Worm (Caenorhabditis elegans): ENCODE results near the gene F17C11.6.

Gene F17C11.6

ce11 chrV:10937294-10937693, 17.6 kb upstream of the F17C11.6 start (continued):
- no peak for TF ChIP-seq zag-1 (tag; optimal IDR thresholded peaks at IDR 0.05)
- TF ChIP-seq nhr-20 (tag; optimal IDR thresholded peaks at IDR 0.05) = peak; percentile 70
- no peak for TF ChIP-seq egl-13 (tag; optimal IDR thresholded peaks at IDR 0.05)
- no peak for TF ChIP-seq mdl-1 (tag; optimal IDR thresholded peaks at IDR 0.05)
- TF ChIP-seq lin-14 (GFP tag; optimal IDR thresholded peaks at IDR 0.05) = peak; percentile 67
- TF ChIP-seq hpl-2 (GFP tag; optimal IDR thresholded peaks at IDR 0.05) = no peak
- no peak for TF ChIP-seq fkh-4 (tag; optimal IDR thresholded peaks at IDR 0.05; ENCODE audit: borderline replicate concordance)
- TF ChIP-seq nhr-90 (tag; optimal IDR thresholded peaks at IDR 0.05; ENCODE audit: poor library complexity) = no peak
- no peak for TF ChIP-seq aha-1 (tag; optimal IDR thresholded peaks at IDR 0.05)
- TF ChIP-seq tlp-1 (tag; optimal IDR thresholded peaks at IDR 0.05) = no peak
- peak; percentile 30 for TF ChIP-seq mep-1 (tag; optimal IDR thresholded peaks at IDR 0.05)
- no peak for TF ChIP-seq xbp-1 (tag; optimal IDR thresholded peaks at IDR 0.05)
- no peak for TF ChIP-seq aly-2 (tag; optimal IDR thresholded peaks at IDR 0.05)
- TF ChIP-seq swsn-7 (tag; optimal IDR thresholded peaks at IDR 0.05) = peak; percentile 30
- peak; percentile 17 for TF ChIP-seq irx-1 (tag; optimal IDR thresholded peaks at IDR 0.05)
- no peak for TF ChIP-seq ceh-82 (tag; optimal IDR thresholded peaks at IDR 0.05)
- no peak for TF ChIP-seq sox-4 (tag; optimal IDR thresholded peaks at IDR 0.05)
- no peak for TF ChIP-seq zip-4 (GFP tag; optimal IDR thresholded peaks at IDR 0.05)
- peak; percentile 63 for TF ChIP-seq nhr-11 (tag; optimal IDR thresholded peaks at IDR 0.05)
- TF ChIP-seq ceh-8 (GFP tag; optimal IDR thresholded peaks at IDR 0.05) = peak; percentile 44
- TF ChIP-seq fkh-10 (GFP tag; optimal IDR thresholded peaks at IDR 0.05) = peak; percentile 92
- TF ChIP-seq elt-3 (tag; optimal IDR thresholded peaks at IDR 0.05) = peak in 1 of 6 experiments; percentile 65
- peak; percentile 69 for TF ChIP-seq dsc-1 (tag; optimal IDR thresholded peaks at IDR 0.05)
- no peak for TF ChIP-seq efl-1 (optimal IDR thresholded peaks at IDR 0.05)
- peak in 1 of 2 experiments; percentile 62 for TF ChIP-seq efl-1 (GFP tag; optimal IDR thresholded peaks at IDR 0.05 in 1 of 2)
- TF ChIP-seq ztf-11 (tag; optimal IDR thresholded peaks at IDR 0.05) = no peak
- no peak for TF ChIP-seq ces-1 (GFP tag; optimal IDR thresholded peaks at IDR 0.05)
- peak; percentile 26 to 65 for TF ChIP-seq lsy-2 (tag; optimal IDR thresholded peaks at IDR 0.05)
- TF ChIP-seq ceh-90 (tag; optimal IDR thresholded peaks at IDR 0.05) = no peak
- no peak for TF ChIP-seq ets-5 (GFP tag; IDR thresholded peaks at IDR 0.05)
- peak in 1 of 3 experiments; percentile 2 for TF ChIP-seq dpl-1 (GFP tag; optimal IDR thresholded peaks at IDR 0.05)
- peak; percentile 73 for TF ChIP-seq nhr-47 (tag; optimal IDR thresholded peaks at IDR 0.05)
- no peak for TF ChIP-seq pqm-1 (tag; optimal IDR thresholded peaks at IDR 0.05)
- TF ChIP-seq fkh-8 (tag; optimal IDR thresholded peaks at IDR 0.05) = peak; percentile 79
- TF ChIP-seq sptf-1 (tag; optimal IDR thresholded peaks at IDR 0.05) = no peak
- TF ChIP-seq unc-130 (tag; optimal IDR thresholded peaks at IDR 0.05) = no peak
- TF ChIP-seq isw-1 (GFP tag; IDR thresholded peaks at IDR 0.05) = no peak
- no peak for TF ChIP-seq nhr-77 (tag; optimal IDR thresholded peaks at IDR 0.05)
- TF ChIP-seq lin-35 (GFP tag; optimal IDR thresholded peaks at IDR 0.05) = peak in 1 of 2 experiments; percentile 27
- TF ChIP-seq snu-23 (GFP tag; optimal IDR thresholded peaks at IDR 0.05) = peak; percentile 41
- no peak for TF ChIP-seq vab-15 (tag; optimal IDR thresholded peaks at IDR 0.05)
- no peak for TF ChIP-seq rnt-1 (tag; optimal IDR thresholded peaks at IDR 0.05)
- no peak for TF ChIP-seq blmp-1 (tag; optimal IDR thresholded peaks at IDR 0.05)
- no peak for TF ChIP-seq unc-86 (tag; optimal IDR thresholded peaks at IDR 0.05)
- TF ChIP-seq ztf-4 (tag; optimal IDR thresholded peaks at IDR 0.05) = peak; percentile 45
- no peak for TF ChIP-seq tbx-2 (tag; optimal IDR thresholded peaks at IDR 0.05)
- no peak for TF ChIP-seq lin-39 (tag; optimal IDR thresholded peaks at IDR 0.05)
- peak; percentile 64 for TF ChIP-seq skn-1 (tag; optimal IDR thresholded peaks at IDR 0.05)
- no peak for TF ChIP-seq hlh-4 (tag; optimal IDR thresholded peaks at IDR 0.05)
- TF ChIP-seq pag-3 (tag; optimal IDR thresholded peaks at IDR 0.05; ENCODE audit: borderline replicate concordance, insufficient read depth) = no peak
- no peak for TF ChIP-seq C16A3.4 (tag; optimal IDR thresholded peaks at IDR 0.05)
- no peak for TF ChIP-seq ama-1 (optimal IDR thresholded peaks at IDR 0.05)
- no peak for TF ChIP-seq elt-2 (tag; optimal IDR thresholded peaks at IDR 0.05)
- TF ChIP-seq alr-1 (tag; optimal IDR thresholded peaks at IDR 0.05; ENCODE audit: borderline replicate concordance) = no peak

Data from whole organism, L1 larva.